Worm (Caenorhabditis elegans): Measurements from ENCODE around the gene K08D9.2.

K08D9.2 gene

ce11 chrV:3260075-3260474 lies 32.6 kb downstream of the K08D9.2 start, which contains the start of gene srbc-5:
TSS of gene srbc-5 (plus strand) at chrV:3260375.
- TF ChIP-seq mdl-1 (tag; optimal IDR thresholded peaks at IDR 0.05) (no peak), nhr-23 (tag; optimal IDR thresholded peaks at IDR 0.05) (no peak), eor-1 (tag; optimal IDR thresholded peaks at IDR 0.05) (no peak), ZK546.5 (tag; optimal IDR thresholded peaks at IDR 0.05) (no peak), nfya-1 (tag; optimal IDR thresholded peaks at IDR 0.05; ENCODE audit: insufficient read depth) (no peak), lsy-12 (tag; optimal IDR thresholded peaks at IDR 0.05) (no peak), ceh-82 (tag; optimal IDR thresholded peaks at IDR 0.05) (no peak), nhr-25 (tag; optimal IDR thresholded peaks at IDR 0.05) (no peak), R02D3.7 (tag; optimal IDR thresholded peaks at IDR 0.05) (no peak), elt-1 (tag; optimal IDR thresholded peaks at IDR 0.05) (no peak), egl-27 (tag; optimal IDR thresholded peaks at IDR 0.05) (no peak), nhr-237 (tag; optimal IDR thresholded peaks at IDR 0.05) (no peak), lin-15B (tag; optimal IDR thresholded peaks at IDR 0.05) (no peak)

- TF ChIP-seq nfya-1 (tag; optimal IDR thresholded peaks at IDR 0.05; ENCODE audit: insufficient read depth) (no peak), fkh-10 (GFP tag; optimal IDR thresholded peaks at IDR 0.05) (no peak), lin-39 (tag; optimal IDR thresholded peaks at IDR 0.05) (no peak), nhr-12 (tag; optimal IDR thresholded peaks at IDR 0.05) (no peak), ceh-9 (tag; optimal IDR thresholded peaks at IDR 0.05) (no peak), ztf-11 (tag; optimal IDR thresholded peaks at IDR 0.05) (no peak), elt-2 (tag; optimal IDR thresholded peaks at IDR 0.05) (no peak), fkh-2 (tag; optimal IDR thresholded peaks at IDR 0.05) (no peak), R02D3.7 (tag; optimal IDR thresholded peaks at IDR 0.05) (no peak), nhr-76 (tag; optimal IDR thresholded peaks at IDR 0.05) (no peak), unc-62 (GFP tag; optimal IDR thresholded peaks at IDR 0.05) (no peak), zag-1 (tag; optimal IDR thresholded peaks at IDR 0.05) (no peak), elt-3 (tag; optimal IDR thresholded peaks at IDR 0.05) (no peak), nhr-28 (tag; optimal IDR thresholded peaks at IDR 0.05) (no peak), daf-12 (tag; optimal IDR thresholded peaks at IDR 0.05) (no peak), ceh-28 (tag; optimal IDR thresholded peaks at IDR 0.05) (no peak), eor-1 (tag; optimal IDR thresholded peaks at IDR 0.05) (no peak), ztf-4 (tag; optimal IDR thresholded peaks at IDR 0.05) (no peak), nhr-25 (tag; optimal IDR thresholded peaks at IDR 0.05) (no peak)
These were observed 38.7 kb downstream of the K08D9.2 start, which contains the start of gene T28A11.17 for ce11 chrV:3266189-3266588. TSS of gene T28A11.17 (minus strand) at chrV:3266289.

DNA sequence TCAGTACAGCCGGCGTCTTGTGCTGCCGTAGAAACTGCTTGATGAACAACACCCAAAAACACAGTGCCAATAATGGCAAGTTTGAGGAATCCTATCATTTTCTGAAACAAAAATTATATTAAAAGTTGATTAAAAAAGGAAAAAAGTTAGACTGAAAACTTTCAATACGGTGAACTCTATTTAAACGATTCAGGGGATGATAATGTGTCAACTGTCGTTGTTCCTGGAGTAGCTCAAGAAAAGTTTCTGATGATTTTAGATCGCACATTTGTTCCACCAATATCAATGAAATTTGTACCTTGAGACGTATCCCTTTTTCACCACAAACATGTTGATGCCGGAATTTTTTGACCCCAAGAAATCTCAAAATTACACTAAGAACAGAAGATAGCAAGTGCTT lies 40.5 kb downstream of the K08D9.2 start, which contains the start of gene T28A11.18:
TSS of gene T28A11.18 (minus strand) at position 101 of the 400 bp plus-strand sequence.
- TF ChIP-seq daf-12 (tag; optimal IDR thresholded peaks at IDR 0.05) (no peak), elt-2 (tag; optimal IDR thresholded peaks at IDR 0.05) (no peak), jun-1 (tag; optimal IDR thresholded peaks at IDR 0.05) (no peak), pha-4 (tag; optimal IDR thresholded peaks at IDR 0.05) (no peak), fkh-2 (tag; optimal IDR thresholded peaks at IDR 0.05) (no peak), skn-1 (tag; optimal IDR thresholded peaks at IDR 0.05) (no peak), zag-1 (tag; optimal IDR thresholded peaks at IDR 0.05) (no peak), lsy-12 (tag; optimal IDR thresholded peaks at IDR 0.05) (no peak), unc-62 (GFP tag; optimal IDR thresholded peaks at IDR 0.05) (no peak), hmg-11 (tag; optimal IDR thresholded peaks at IDR 0.05) (no peak), elt-1 (tag; optimal IDR thresholded peaks at IDR 0.05) (no peak), nhr-43 (tag; optimal IDR thresholded peaks at IDR 0.05; ENCODE audit: poor library complexity, severe bottlenecking) (no peak)

DNA sequence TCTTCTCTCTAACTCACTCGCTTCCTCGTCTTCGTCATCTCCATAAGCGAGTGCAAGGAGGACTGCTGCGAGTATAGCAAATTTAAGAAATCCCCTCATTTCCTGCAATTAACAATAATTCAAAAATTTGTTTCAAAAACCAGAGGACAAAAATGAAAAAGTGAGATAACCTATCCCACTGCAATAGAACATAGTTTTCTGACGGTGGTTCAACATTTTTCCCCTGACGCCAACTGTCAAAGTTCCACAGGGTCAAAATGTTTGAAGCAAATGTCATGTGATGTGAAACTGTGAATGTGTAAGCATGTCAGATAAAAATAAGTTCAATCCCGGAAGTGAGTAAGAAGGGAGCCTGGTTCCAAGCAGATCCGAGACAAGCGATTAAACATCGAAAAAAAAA lies 41.9 kb downstream of the K08D9.2 start, which contains the start of gene T28A11.19:
TSS of gene T28A11.19 (minus strand) at position 108 of the 400 bp plus-strand sequence.
- TF ChIP-seq R02D3.7 (tag; optimal IDR thresholded peaks at IDR 0.05) = no peak
- no peak for TF ChIP-seq ceh-9 (tag; optimal IDR thresholded peaks at IDR 0.05)
- TF ChIP-seq nhr-25 (tag; optimal IDR thresholded peaks at IDR 0.05) = no peak
- no peak for TF ChIP-seq nhr-67 (tag; optimal IDR thresholded peaks at IDR 0.05)
- TF ChIP-seq lsy-12 (tag; optimal IDR thresholded peaks at IDR 0.05) = no peak
- TF ChIP-seq unc-39 (tag; optimal IDR thresholded peaks at IDR 0.05) = no peak
- TF ChIP-seq jun-1 (tag; optimal IDR thresholded peaks at IDR 0.05) = no peak
- TF ChIP-seq egl-27 (tag; optimal IDR thresholded peaks at IDR 0.05) = no peak
- no peak for TF ChIP-seq lin-15B (tag; optimal IDR thresholded peaks at IDR 0.05)
- no peak for TF ChIP-seq daf-12 (tag; optimal IDR thresholded peaks at IDR 0.05)
- no peak for TF ChIP-seq nfya-1 (tag; optimal IDR thresholded peaks at IDR 0.05; ENCODE audit: insufficient read depth)
- TF ChIP-seq nhr-23 (tag; optimal IDR thresholded peaks at IDR 0.05) = no peak
- no peak for TF ChIP-seq nhr-77 (tag; optimal IDR thresholded peaks at IDR 0.05)
